Worm (Caenorhabditis elegans) whole organism, L4 larva: ENCODE data around the gene F56D6.21.
A peak's percentile ranks its signal among the peaks of the same experiment; 100 is the strongest.

Source experiments
- F26F4.8 ChIP-seq: fragments of 200-800 bp; sonication (Bioruptor generic); conservative IDR thresholded peaks from 2 replicates; pipeline ENCODE4 v1.3.6; 2022; ENCODE audit warnings: missing genetic modification characterization, missing compliant biosample characterization
- F37D6.2 ChIP-seq: sonication (generic microtip); optimal IDR thresholded peaks from 2 replicates; lab custom pipeline; 2016; ENCODE audit warnings: mild to moderate bottlenecking, missing genetic modification characterization, missing compliant biosample characterization
- T26A8.4 ChIP-seq: fragments of 200-800 bp; sonication (Bioruptor generic); IDR thresholded peaks from 2 replicates; pipeline ENCODE4 v1.3.6; 2022; ENCODE audit warnings: missing genetic modification characterization, missing compliant biosample characterization
- Y48G9A.11 ChIP-seq: fragments of 200-800 bp; sonication (Bioruptor generic); IDR thresholded peaks from 2 replicates; pipeline ENCODE4 v1.3.6; 2022; ENCODE audit warnings: missing genetic modification reagents, missing genetic modification characterization, missing compliant biosample characterization
- Y75B8A.6 ChIP-seq: fragments of 200-800 bp; sonication (Bioruptor generic); IDR thresholded peaks from 2 replicates; pipeline ENCODE4 v1.3.6; 2022; ENCODE audit warnings: missing genetic modification reagents, missing genetic modification characterization, missing compliant biosample characterization
- ama-1 ChIP-seq: fragments of 150-350 bp; optimal IDR thresholded peaks from 2 replicates; lab custom pipeline; 2014; ENCODE audit warnings: inconsistent platforms, mixed read lengths
- ces-1 ChIP-seq: fragments of 150-350 bp; sonication (generic microtip); optimal IDR thresholded peaks from 4 replicates; lab custom pipeline; 2014; ENCODE audit warnings: missing biosample characterization, missing genetic modification reagents, missing genetic modification characterization
- cey-2 ChIP-seq: sonication (generic microtip); optimal IDR thresholded peaks from 3 replicates; lab custom pipeline; 2017; ENCODE audit warnings: missing genetic modification characterization, mild to moderate bottlenecking, missing compliant biosample characterization, antibody characterized with exemption, borderline replicate concordance; ENCODE audit not compliant: insufficient read depth
- daf-16 ChIP-seq, 3 experiments: sonication (generic microtip); optimal IDR thresholded peaks; 2 replicates each; lab custom pipeline; 2016 to 2017; ENCODE audit warnings: missing genetic modification characterization in 3 of 3, missing genetic modification reagents in 3 of 3, mild to moderate bottlenecking in 2 of 3, missing compliant biosample characterization in 2 of 3, missing biosample characterization in 1 of 3, moderate library complexity in 1 of 3
- dmd-6 ChIP-seq: fragments of 200-800 bp; sonication (Bioruptor generic); IDR thresholded peaks from 2 replicates; pipeline ENCODE4 v1.3.6; 2022; ENCODE audit warnings: missing genetic modification reagents, missing genetic modification characterization, missing compliant biosample characterization
- dpl-1 ChIP-seq: fragments of 150-350 bp; optimal IDR thresholded peaks from 2 replicates; lab custom pipeline; 2014; ENCODE audit warnings: missing biosample characterization, missing genetic modification reagents, missing genetic modification characterization
- duxl-1 ChIP-seq: sonication (generic microtip); optimal IDR thresholded peaks from 2 replicates; lab custom pipeline; 2016; ENCODE audit warnings: mild to moderate bottlenecking, missing genetic modification characterization, moderate library complexity, missing compliant biosample characterization; ENCODE audit not compliant: poor library complexity
- fkh-10 ChIP-seq: fragments of 150-350 bp; optimal IDR thresholded peaks from 2 replicates; lab custom pipeline; 2014; ENCODE audit warnings: missing biosample characterization, missing genetic modification reagents, missing genetic modification characterization
- fos-1 ChIP-seq: fragments of 150-350 bp; optimal IDR thresholded peaks from 2 replicates; lab custom pipeline; 2014; ENCODE audit warnings: missing biosample characterization, missing genetic modification characterization
- hif-1 ChIP-seq, 2 experiments: sonication (generic microtip); optimal IDR thresholded peaks; 2 replicates each; lab custom pipeline; 2016 to 2017; ENCODE audit warnings: missing compliant biosample characterization in 2 of 2, missing genetic modification characterization in 2 of 2, missing genetic modification reagents in 2 of 2, missing genotype in 2 of 2, mild to moderate bottlenecking in 1 of 2
- hlh-11 ChIP-seq: fragments of 200-800 bp; sonication (Bioruptor generic); optimal IDR thresholded peaks from 2 replicates; lab custom pipeline; 2018; ENCODE audit warnings: mild to moderate bottlenecking, missing genetic modification characterization, missing compliant biosample characterization
- hmg-1.1 ChIP-seq: fragments of 200-800 bp; sonication (Bioruptor generic); IDR thresholded peaks from 2 replicates; pipeline ENCODE4 v1.3.6; 2022; ENCODE audit warnings: missing genetic modification reagents, missing genetic modification characterization, missing compliant biosample characterization
- lim-7 ChIP-seq: fragments of 200-800 bp; sonication (Bioruptor generic); IDR thresholded peaks from 2 replicates; pipeline ENCODE4 v1.3.6; 2022; ENCODE audit warnings: missing genetic modification characterization, missing compliant biosample characterization
- lir-3 ChIP-seq: sonication (generic microtip); optimal IDR thresholded peaks from 2 replicates; lab custom pipeline; 2016; ENCODE audit warnings: mild to moderate bottlenecking, missing genetic modification characterization, missing compliant biosample characterization
- lsy-2 ChIP-seq, 2 experiments: fragments of 150-350 bp in 1 of 2; sonication (generic microtip) in 1 of 2; optimal IDR thresholded peaks; 2 replicates each; lab custom pipeline; 2014 to 2017; ENCODE audit warnings: missing biosample characterization in 2 of 2, missing genetic modification characterization in 2 of 2
- madf-5 ChIP-seq, 2 experiments: fragments of 200-800 bp; sonication (Bioruptor generic); IDR thresholded peaks; 2 replicates each; pipeline ENCODE4 v1.3.6; 2022; ENCODE audit warnings: missing compliant biosample characterization in 2 of 2, missing genetic modification characterization in 2 of 2
- madf-9 ChIP-seq: fragments of 200-800 bp; sonication (Bioruptor generic); conservative IDR thresholded peaks from 2 replicates; pipeline ENCODE4 v1.3.6; 2022; ENCODE audit warnings: missing genetic modification reagents, missing genetic modification characterization, missing compliant biosample characterization
- mdl-1 ChIP-seq, 2 experiments: fragments of 150-350 bp in 1 of 2; sonication (generic microtip) in 1 of 2; optimal IDR thresholded peaks; 2 replicates each; lab custom pipeline; 2014 to 2017; ENCODE audit warnings: missing biosample characterization in 2 of 2, missing genetic modification characterization in 2 of 2
- mep-1 ChIP-seq: fragments of 150-350 bp; sonication (generic microtip); optimal IDR thresholded peaks from 3 replicates; lab custom pipeline; 2014; ENCODE audit warnings: missing biosample characterization, missing genetic modification characterization
- mes-2 ChIP-seq: sonication (generic microtip); optimal IDR thresholded peaks from 2 replicates; lab custom pipeline; 2016; ENCODE audit warnings: missing genotype, mild to moderate bottlenecking, missing genetic modification characterization, missing compliant biosample characterization; ENCODE audit not compliant: poor library complexity, severe bottlenecking
- nhr-102 ChIP-seq: sonication (generic microtip); optimal IDR thresholded peaks from 2 replicates; lab custom pipeline; 2016; ENCODE audit warnings: mild to moderate bottlenecking, missing genetic modification characterization, moderate library complexity, missing compliant biosample characterization
- nhr-11 ChIP-seq: fragments of 150-350 bp; optimal IDR thresholded peaks from 2 replicates; lab custom pipeline; 2014; ENCODE audit warnings: missing biosample characterization, missing genetic modification characterization
- nhr-28 ChIP-seq: fragments of 150-350 bp; optimal IDR thresholded peaks from 2 replicates; lab custom pipeline; 2014; ENCODE audit warnings: missing biosample characterization, missing genetic modification characterization
- nhr-77 ChIP-seq: fragments of 150-350 bp; optimal IDR thresholded peaks from 2 replicates; lab custom pipeline; 2014; ENCODE audit warnings: missing biosample characterization, missing genetic modification characterization
- pha-4 ChIP-seq, 2 experiments: fragments of 150-350 bp in 1 of 2; fragments of 200-800 bp in 1 of 2; sonication (Bioruptor generic) in 1 of 2; IDR thresholded peaks in 1 of 2; optimal IDR thresholded peaks in 1 of 2; 2 replicates each; pipeline versions ENCODE4 v1.3.6 to Lab custom; 2014 to 2022; ENCODE audit warnings: missing genetic modification characterization in 2 of 2, missing genetic modification reagents in 2 of 2, missing biosample characterization in 1 of 2, missing compliant biosample characterization in 1 of 2
- rbr-2 ChIP-seq: sonication (generic microtip); optimal IDR thresholded peaks from 2 replicates; lab custom pipeline; 2016; ENCODE audit warnings: missing genotype, missing genetic modification characterization, missing compliant biosample characterization
- sdz-12 ChIP-seq: fragments of 200-800 bp; sonication (Bioruptor generic); optimal IDR thresholded peaks from 2 replicates; lab custom pipeline; 2018; ENCODE audit warnings: mild to moderate bottlenecking, missing genetic modification characterization, missing compliant biosample characterization
- set-16 ChIP-seq: fragments of 200-800 bp; sonication (Bioruptor generic); IDR thresholded peaks from 2 replicates; pipeline ENCODE4 v1.3.6; 2022; ENCODE audit warnings: missing genetic modification reagents, missing genetic modification characterization, missing compliant biosample characterization
- skn-1 ChIP-seq: fragments of 150-350 bp; optimal IDR thresholded peaks from 2 replicates; lab custom pipeline; 2014; ENCODE audit warnings: missing biosample characterization, missing genetic modification characterization
- spr-1 ChIP-seq: sonication (generic microtip); optimal IDR thresholded peaks from 2 replicates; lab custom pipeline; 2016; ENCODE audit warnings: mild to moderate bottlenecking, missing genetic modification characterization, missing compliant biosample characterization
- spr-3 ChIP-seq: fragments of 200-800 bp; sonication (Bioruptor generic); optimal IDR thresholded peaks from 2 replicates; lab custom pipeline; 2018; ENCODE audit warnings: mild to moderate bottlenecking, missing genetic modification characterization, missing compliant biosample characterization
- tag-97 ChIP-seq: fragments of 200-800 bp; sonication (Bioruptor generic); IDR thresholded peaks from 2 replicates; pipeline ENCODE4 v1.3.6; 2022; ENCODE audit warnings: missing genetic modification characterization, missing compliant biosample characterization
- unc-130 ChIP-seq: sonication (generic microtip); optimal IDR thresholded peaks from 2 replicates; lab custom pipeline; 2016; ENCODE audit warnings: missing genetic modification reagents, missing genetic modification characterization, missing compliant biosample characterization
- unc-62 ChIP-seq, 3 experiments: fragments of 150-350 bp in 1 of 3; sonication (generic microtip); optimal IDR thresholded peaks in 2 of 3; peaks in 1 of 3; 1 replicate in 1 of 3; 2 replicates in 2 of 3; lab custom pipeline; 2014 to 2017; ENCODE audit warnings: missing biosample characterization in 3 of 3, missing genetic modification characterization in 3 of 3, missing genetic modification reagents in 3 of 3, missing genotype in 1 of 3
- zfp-3 ChIP-seq: fragments of 200-800 bp; sonication (Bioruptor generic); conservative IDR thresholded peaks from 2 replicates; pipeline ENCODE4 v1.3.6; 2022; ENCODE audit warnings: missing genetic modification reagents, missing genetic modification characterization, missing compliant biosample characterization
- zip-11 ChIP-seq: fragments of 200-800 bp; sonication (Bioruptor generic); IDR thresholded peaks from 2 replicates; pipeline ENCODE4 v1.3.6; 2022; ENCODE audit warnings: missing genetic modification characterization, missing compliant biosample characterization
- ztf-11 ChIP-seq: fragments of 150-350 bp; optimal IDR thresholded peaks from 2 replicates; lab custom pipeline; 2014; ENCODE audit warnings: missing biosample characterization, missing genetic modification characterization

Gene F56D6.21

DNA sequence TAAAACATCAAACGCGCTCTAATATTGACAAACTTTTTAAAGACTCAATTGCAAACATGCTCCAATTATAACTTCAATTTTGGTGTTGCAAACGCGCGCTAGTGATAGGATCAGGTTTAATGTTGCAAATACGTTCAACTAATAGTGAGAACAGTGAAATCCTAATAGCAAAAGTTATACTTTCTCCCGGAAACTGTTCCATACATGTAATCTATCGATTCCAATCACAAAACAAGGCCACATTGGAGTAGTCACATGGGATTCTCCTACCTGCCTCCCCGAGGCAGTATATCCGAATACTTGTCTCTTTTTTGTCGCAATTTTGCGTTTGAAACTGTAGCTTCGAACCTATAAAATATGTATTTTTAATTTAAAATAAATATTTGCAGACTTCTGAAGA, 34.8 kb upstream of the F56D6.21 start:
- TF ChIP-seq skn-1 (tag; lab: Kevin White, UChicago): no peak
- TF ChIP-seq lir-3 (tag; lab: Kevin White, UChicago): no peak
- no peak for TF ChIP-seq sdz-12 (GFP tag; lab: Kevin White, UChicago)
- TF ChIP-seq tag-97 (GFP tag; lab: Robert Waterston, UW): no peak
- TF ChIP-seq F37D6.2 (tag; lab: Kevin White, UChicago): no peak
- no peak for TF ChIP-seq hlh-11 (tag; lab: Kevin White, UChicago)
- TF ChIP-seq dmd-6 (GFP tag; lab: Robert Waterston, UW): no peak
- no peak for TF ChIP-seq ztf-11 (tag; lab: Kevin White, UChicago)
- no peak for TF ChIP-seq cey-2 (tag; lab: Kevin White, UChicago)

DNA sequence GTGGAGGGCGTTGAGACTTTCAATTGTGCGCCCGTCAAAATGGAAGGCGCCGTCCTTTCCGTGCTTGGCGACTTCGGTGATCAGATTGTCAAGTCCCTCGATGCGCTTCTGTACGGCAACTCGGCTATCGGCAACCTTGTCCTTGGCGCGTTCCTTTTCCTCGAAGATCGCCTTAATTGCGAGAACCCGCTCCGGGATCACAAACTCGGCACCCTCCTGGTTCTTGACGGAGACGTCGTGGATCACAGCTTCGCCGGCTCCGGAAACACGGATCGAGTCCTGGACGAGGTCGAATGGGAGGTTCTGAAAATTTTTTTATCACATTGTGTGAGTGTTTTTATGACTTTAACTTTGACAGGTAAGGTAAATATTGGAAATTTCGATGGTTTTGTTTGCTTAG, 31.5 kb upstream of the F56D6.21 start:
- 0 out of 2 replicates have a peak, but pooled peaks have one; percentile 12 for TF ChIP-seq zfp-3 (GFP tag; lab: Robert Waterston, UW)
- peak in 1 of 2 experiments; percentile 81 for TF ChIP-seq unc-62 (GFP tag; optimal IDR thresholded peaks at IDR 0.05 in 1 of 2; lab: Kevin White, UChicago)
- no peak for TF ChIP-seq unc-62 (tag; optimal IDR thresholded peaks at IDR 0.05; lab: Kevin White, UChicago)
- no peak for TF ChIP-seq nhr-102 (tag; lab: Kevin White, UChicago)
- TF ChIP-seq set-16 (GFP tag; lab: Robert Waterston, UW): peak; percentile 81
- TF ChIP-seq madf-5 (GFP tag; IDR thresholded peaks at IDR 0.05; lab: Robert Waterston, UW): no peak
- no peak for TF ChIP-seq rbr-2 (tag; lab: Kevin White, UChicago)
- TF ChIP-seq, all 104 proteins: peak for 3

DNA sequence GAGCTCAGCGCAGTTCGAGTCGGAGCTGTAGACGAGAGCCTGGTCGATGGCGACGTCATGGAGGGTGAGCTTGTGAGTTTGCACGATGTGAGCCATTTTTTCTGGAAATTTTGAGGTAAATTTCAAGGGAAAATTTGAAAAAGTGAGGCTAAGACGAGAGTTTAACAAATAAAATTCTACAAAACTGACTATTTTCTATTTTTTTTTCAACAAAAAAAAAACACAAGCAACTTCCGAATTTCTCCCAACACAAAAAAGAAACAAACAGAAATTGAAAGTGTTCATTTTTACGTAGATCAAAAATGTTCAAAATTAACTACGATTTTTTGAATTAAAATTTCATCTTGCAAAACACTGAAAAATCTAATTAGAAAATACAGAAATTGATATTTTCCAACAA, 31.0 kb upstream of the F56D6.21 start, which contains the start of gene F37C4.5:
TSS of gene F37C4.5 (minus strand) at position 101 of the 400 bp plus-strand sequence.
- TF ChIP-seq fos-1 (tag; lab: Kevin White, UChicago) (no peak), skn-1 (tag; lab: Kevin White, UChicago) (no peak), fkh-10 (GFP tag; lab: Kevin White, UChicago) (no peak), lim-7 (GFP tag; lab: Robert Waterston, UW) (no peak), zip-11 (no peak)

ce11 chrIV:3874417-3874816, 30.3 kb upstream of the F56D6.21 start:
- TF ChIP-seq Y75B8A.6 (GFP tag; lab: Robert Waterston, UW) (no peak), hif-1 (tag; optimal IDR thresholded peaks at IDR 0.05; lab: Kevin White, UChicago) (no peak), nhr-28 (tag; lab: Kevin White, UChicago) (peak; percentile 67), mes-2 (tag; lab: Kevin White, UChicago) (peak; percentile 43), dmd-6 (GFP tag; lab: Robert Waterston, UW) (peak; percentile 64), spr-3 (GFP tag; lab: Kevin White, UChicago) (no peak), mdl-1 (tag; optimal IDR thresholded peaks at IDR 0.05; lab: Kevin White, UChicago) (peak in 1 of 2 experiments; percentile 8), F26F4.8 (GFP tag; lab: Robert Waterston, UW) (no peak), madf-9 (GFP tag; lab: Robert Waterston, UW) (no peak), unc-130 (GFP tag; lab: Kevin White, UChicago) (no peak), nhr-11 (tag; lab: Kevin White, UChicago) (peak; percentile 14), Y48G9A.11 (GFP tag; lab: Robert Waterston, UW) (no peak), ces-1 (GFP tag; lab: Kevin White, UChicago) (no peak), ama-1 (lab: Kevin White, UChicago) (peak; percentile 97), pha-4 (GFP tag; IDR thresholded peaks at IDR 0.05; lab: Robert Waterston, UW) (no peak), pha-4 (tag; optimal IDR thresholded peaks at IDR 0.05; lab: Kevin White, UChicago) (peak; percentile 7), hmg-1.1 (GFP tag; lab: Robert Waterston, UW) (0 out of 2 replicates have a peak, but pooled peaks have one; percentile 27), daf-16 (GFP tag; optimal IDR thresholded peaks at IDR 0.05; lab: Kevin White, UChicago) (no peak), daf-16 (tag; optimal IDR thresholded peaks at IDR 0.05; lab: Kevin White, UChicago) (peak; percentile 1), duxl-1 (tag; lab: Kevin White, UChicago) (no peak), spr-1 (tag; lab: Kevin White, UChicago) (no peak), dpl-1 (GFP tag; lab: Kevin White, UChicago) (peak; percentile 34), hlh-11 (tag; lab: Kevin White, UChicago) (peak; percentile 71), mep-1 (tag; lab: Kevin White, UChicago) (peak; percentile 72), lim-7 (GFP tag; lab: Robert Waterston, UW) (no peak), lsy-2 (tag; optimal IDR thresholded peaks at IDR 0.05; lab: Kevin White, UChicago) (peak in 1 of 2 experiments; percentile 36), nhr-77 (tag; lab: Kevin White, UChicago) (peak; percentile 55), skn-1 (tag; lab: Kevin White, UChicago) (no peak), T26A8.4 (0 out of 2 replicates have a peak, but pooled peaks have one; percentile 34)
